Fruit fly (Drosophila melanogaster) whole organism, embryonic: ENCODE data around the gene Zip89B.

Experiments used
- Aef1 ChIP-seq: fragments of 200-800 bp; sonication (Bioruptor generic); IDR thresholded peaks from 3 replicates; pipeline ENCODE4 v1.3.6; 2022; ENCODE audit warnings: missing biosample characterization, missing genetic modification characterization
- Awh ChIP-seq: fragments of 200-800 bp; sonication (Bioruptor generic); IDR thresholded peaks from 2 replicates; pipeline ENCODE4, ENCODE4 v1.3.6; 2022; ENCODE audit warnings: missing biosample characterization, missing genetic modification characterization
- B-H2 ChIP-seq: fragments of 200-800 bp; sonication (Bioruptor generic); optimal IDR thresholded peaks from 2 replicates; lab custom pipeline; 2018; ENCODE audit warnings: missing biosample characterization, mild to moderate bottlenecking, missing genetic modification characterization
- CG10147 ChIP-seq: fragments of 200-800 bp; sonication (Bioruptor generic); optimal IDR thresholded peaks from 2 replicates; lab custom pipeline; 2019; ENCODE audit warnings: missing biosample characterization, mild to moderate bottlenecking, missing genetic modification characterization, moderate library complexity
- CG10209 ChIP-seq: fragments of 200-800 bp; sonication (Bioruptor generic); optimal IDR thresholded peaks from 3 replicates; lab custom pipeline; 2017; ENCODE audit warnings: missing biosample characterization, mild to moderate bottlenecking, missing genetic modification characterization, missing genetic modification reagents
- CG11398 ChIP-seq: fragments of 200-800 bp; sonication (Bioruptor generic); optimal IDR thresholded peaks from 2 replicates; lab custom pipeline; 2016; ENCODE audit warnings: missing biosample characterization, missing genetic modification characterization
- CG11560 ChIP-seq: fragments of 200-800 bp; sonication (Bioruptor generic); IDR thresholded peaks from 3 replicates; pipeline ENCODE4 v1.3.6; 2022; ENCODE audit warnings: missing biosample characterization, missing genetic modification characterization
- CG11723 ChIP-seq: fragments of 200-800 bp; sonication (Bioruptor generic); optimal IDR thresholded peaks from 2 replicates; lab custom pipeline; 2017; ENCODE audit warnings: missing biosample characterization, mild to moderate bottlenecking, missing genetic modification characterization
- CG12071 ChIP-seq: fragments of 200-800 bp; sonication (Bioruptor generic); optimal IDR thresholded peaks from 3 replicates; lab custom pipeline; 2018; ENCODE audit warnings: missing biosample characterization, mild to moderate bottlenecking, missing genetic modification characterization
- CG12219 ChIP-seq: fragments of 200-800 bp; sonication (Bioruptor generic); optimal IDR thresholded peaks from 3 replicates; lab custom pipeline; 2018; ENCODE audit warnings: missing biosample characterization, mild to moderate bottlenecking, missing genetic modification characterization
- CG13287 ChIP-seq: fragments of 200-800 bp; sonication (Bioruptor generic); IDR thresholded peaks from 2 replicates; pipeline ENCODE4 v1.3.6; 2022; ENCODE audit warnings: missing biosample characterization, missing genetic modification characterization; ENCODE audit not compliant: partially characterized antibody
- CG14441 ChIP-seq: fragments of 200-800 bp; sonication (Bioruptor generic); IDR thresholded peaks from 2 replicates; pipeline ENCODE4 v1.3.6; 2022; ENCODE audit warnings: missing biosample characterization, missing genetic modification characterization
- CG17802 ChIP-seq: fragments of 200-800 bp; sonication (Bioruptor generic); optimal IDR thresholded peaks from 2 replicates; lab custom pipeline; 2018; ENCODE audit warnings: missing biosample characterization, mild to moderate bottlenecking, missing genetic modification characterization, moderate library complexity
- CG2199 ChIP-seq: fragments of 200-800 bp; sonication (Bioruptor generic); IDR thresholded peaks from 3 replicates; pipeline ENCODE4 v1.3.6; 2022; ENCODE audit warnings: missing biosample characterization, missing genetic modification characterization
- CG2202 ChIP-seq: fragments of 200-800 bp; sonication (Bioruptor generic); optimal IDR thresholded peaks from 2 replicates; lab custom pipeline; 2018; ENCODE audit warnings: missing biosample characterization, mild to moderate bottlenecking, missing genetic modification characterization
- CG3407 ChIP-seq: fragments of 200-800 bp; sonication (Bioruptor generic); optimal IDR thresholded peaks from 2 replicates; lab custom pipeline; 2018; ENCODE audit warnings: missing biosample characterization, mild to moderate bottlenecking, missing genetic modification characterization
- CG3995 ChIP-seq: fragments of 200-800 bp; sonication (Bioruptor generic); optimal IDR thresholded peaks from 3 replicates; lab custom pipeline; 2016; ENCODE audit warnings: missing biosample characterization, missing genetic modification characterization
- CG4360 ChIP-seq: fragments of 200-800 bp; sonication (Bioruptor generic); IDR thresholded peaks from 2 replicates; pipeline ENCODE4 v1.3.6; 2022; ENCODE audit warnings: missing biosample characterization, missing genetic modification characterization
- CG4424 ChIP-seq: fragments of 200-800 bp; sonication (Bioruptor generic); optimal IDR thresholded peaks from 3 replicates; lab custom pipeline; 2016; ENCODE audit warnings: missing biosample characterization, missing genetic modification characterization
- CG6791 ChIP-seq: fragments of 200-800 bp; sonication (Bioruptor generic); IDR thresholded peaks from 3 replicates; pipeline ENCODE4 v1.3.6; 2022; ENCODE audit warnings: missing biosample characterization, missing genetic modification characterization; ENCODE audit not compliant: partially characterized antibody
- CG7271 ChIP-seq: fragments of 200-800 bp; sonication (Bioruptor generic); optimal IDR thresholded peaks from 2 replicates; lab custom pipeline; 2018; ENCODE audit warnings: missing biosample characterization, mild to moderate bottlenecking, missing genetic modification characterization, moderate library complexity
- CG7928 ChIP-seq: fragments of 200-800 bp; sonication (Bioruptor generic); optimal IDR thresholded peaks from 2 replicates; lab custom pipeline; 2017; ENCODE audit warnings: missing biosample characterization, mild to moderate bottlenecking, missing genetic modification characterization
- Doc3 ChIP-seq: fragments of 200-800 bp; sonication (Bioruptor generic); IDR thresholded peaks from 3 replicates; pipeline ENCODE4 v1.3.6; 2022; ENCODE audit warnings: missing biosample characterization, missing genetic modification characterization; ENCODE audit not compliant: partially characterized antibody
- Fer2 ChIP-seq: fragments of 200-800 bp; sonication (Bioruptor generic); optimal IDR thresholded peaks from 2 replicates; lab custom pipeline; 2018; ENCODE audit warnings: missing biosample characterization, mild to moderate bottlenecking, missing genetic modification characterization, moderate library complexity
- H15 ChIP-seq: fragments of 200-800 bp; sonication (Bioruptor generic); IDR thresholded peaks from 3 replicates; pipeline ENCODE4 v1.3.6; 2022; ENCODE audit warnings: missing biosample characterization, missing genetic modification characterization
- Lhr ChIP-seq: fragments of 200-800 bp; sonication (Bioruptor generic); optimal IDR thresholded peaks from 3 replicates; lab custom pipeline; 2017; ENCODE audit warnings: mild to moderate bottlenecking, missing biosample characterization, missing genetic modification reagents, missing genetic modification characterization
- NC2α ChIP-seq: fragments of 200-800 bp; sonication (Bioruptor generic); optimal IDR thresholded peaks from 2 replicates; lab custom pipeline; 2016; ENCODE audit warnings: missing biosample characterization, missing genetic modification characterization
- NFAT ChIP-seq: fragments of 200-800 bp; sonication (Bioruptor generic); IDR thresholded peaks from 2 replicates; pipeline ENCODE4 v1.3.6; 2022; ENCODE audit warnings: missing biosample characterization, missing genetic modification characterization
- dan ChIP-seq: fragments of 200-800 bp; sonication (Bioruptor generic); IDR thresholded peaks from 2 replicates; pipeline ENCODE4 v1.3.6; 2022; ENCODE audit warnings: missing biosample characterization, missing genetic modification characterization
- dysf ChIP-seq: fragments of 200-800 bp; sonication (Bioruptor generic); IDR thresholded peaks from 3 replicates; pipeline ENCODE4 v1.3.6; 2022; ENCODE audit warnings: missing biosample characterization, missing genetic modification characterization
- eve ChIP-seq, 2 experiments: fragments of >200 bp; optimal IDR thresholded peaks; 2 replicates each; lab custom pipeline; 2017; ENCODE audit warnings: missing biosample characterization in 2 of 2, missing genetic modification characterization in 2 of 2
- ewg ChIP-seq: fragments of 200-800 bp; sonication (Bioruptor generic); optimal IDR thresholded peaks from 3 replicates; lab custom pipeline; 2017; ENCODE audit warnings: mild to moderate bottlenecking, missing biosample characterization, missing genetic modification reagents, missing genetic modification characterization
- ftz-f1 ChIP-seq: fragments of 200-800 bp; sonication (Bioruptor generic); optimal IDR thresholded peaks from 2 replicates; lab custom pipeline; 2016; ENCODE audit warnings: missing biosample characterization, missing genetic modification characterization
- gt ChIP-seq: fragments of 200-800 bp; sonication (Bioruptor generic); IDR thresholded peaks from 2 replicates; pipeline ENCODE4 v1.3.6; 2022; ENCODE audit warnings: missing biosample characterization, missing genetic modification characterization
- hkb ChIP-seq, 2 experiments: fragments of 200-800 bp in 1 of 2; fragments of >200 bp in 1 of 2; sonication (Bioruptor generic) in 1 of 2; IDR thresholded peaks in 1 of 2; optimal IDR thresholded peaks in 1 of 2; 2 replicates each; pipeline versions ENCODE4 v1.3.6 to Lab custom; 2017 to 2022; ENCODE audit warnings: missing biosample characterization in 1 of 2, missing genetic modification characterization in 1 of 2
- insv ChIP-seq, 2 experiments: fragments of 200-800 bp; sonication (Bioruptor generic); optimal IDR thresholded peaks; 3 replicates each; lab custom pipeline; 2016 to 2018; ENCODE audit warnings: missing biosample characterization in 2 of 2, missing genetic modification characterization in 2 of 2
- inv ChIP-seq: fragments of 200-800 bp; sonication (Bioruptor generic); IDR thresholded peaks from 2 replicates; pipeline ENCODE4 v1.3.6; 2022; ENCODE audit warnings: missing biosample characterization, missing genetic modification characterization; ENCODE audit not compliant: partially characterized antibody
- kni ChIP-seq: fragments of 200-800 bp; sonication (Bioruptor generic); optimal IDR thresholded peaks from 3 replicates; lab custom pipeline; 2017; ENCODE audit warnings: mild to moderate bottlenecking, missing biosample characterization, missing genetic modification reagents, missing genetic modification characterization
- lab ChIP-seq: fragments of 200-800 bp; sonication (Bioruptor generic); optimal IDR thresholded peaks from 3 replicates; lab custom pipeline; 2017; ENCODE audit warnings: missing biosample characterization, missing genetic modification characterization, mild to moderate bottlenecking, moderate library complexity, missing genetic modification reagents
- lov ChIP-seq, 2 experiments: fragments of 200-800 bp in 1 of 2; fragments of >200 bp in 1 of 2; sonication (Bioruptor generic) in 1 of 2; IDR thresholded peaks in 1 of 2; optimal IDR thresholded peaks in 1 of 2; 2 replicates in 1 of 2; 3 replicates in 1 of 2; pipeline versions ENCODE4 v1.3.6 to Lab custom; 2017 to 2022; ENCODE audit warnings: missing biosample characterization in 1 of 2, missing genetic modification characterization in 1 of 2
- otp ChIP-seq: fragments of 200-800 bp; sonication (Bioruptor generic); IDR thresholded peaks from 3 replicates; pipeline ENCODE4, ENCODE4 v1.3.6; 2022; ENCODE audit warnings: missing biosample characterization, missing genetic modification characterization
- pum ChIP-seq: fragments of 200-800 bp; sonication (Bioruptor generic); optimal IDR thresholded peaks from 2 replicates; lab custom pipeline; 2016; ENCODE audit warnings: missing biosample characterization, missing genetic modification characterization
- run ChIP-seq: fragments of 200-800 bp; sonication (Bioruptor generic); optimal IDR thresholded peaks from 3 replicates; lab custom pipeline; 2018; ENCODE audit warnings: missing biosample characterization, mild to moderate bottlenecking, missing genetic modification characterization
- salm ChIP-seq: fragments of 200-800 bp; sonication (Bioruptor generic); optimal IDR thresholded peaks from 2 replicates; lab custom pipeline; 2018; ENCODE audit warnings: missing biosample characterization, mild to moderate bottlenecking, missing genetic modification characterization
- slou ChIP-seq: fragments of 200-800 bp; sonication (Bioruptor generic); optimal IDR thresholded peaks from 3 replicates; lab custom pipeline; 2016; ENCODE audit warnings: missing biosample characterization, missing genetic modification characterization
- slp2 ChIP-seq: fragments of 200-800 bp; sonication (Bioruptor generic); optimal IDR thresholded peaks from 2 replicates; lab custom pipeline; 2016; ENCODE audit warnings: missing biosample characterization, missing genetic modification characterization
- sr ChIP-seq: fragments of 200-800 bp; sonication (Bioruptor generic); IDR thresholded peaks from 3 replicates; pipeline ENCODE4 v1.3.6; 2022; ENCODE audit warnings: missing biosample characterization, missing genetic modification characterization
- tgo ChIP-seq: fragments of 200-800 bp; sonication (Bioruptor generic); IDR thresholded peaks from 3 replicates; pipeline ENCODE4 v1.3.6; 2022; ENCODE audit warnings: missing biosample characterization, missing genetic modification characterization
- unpg ChIP-seq: fragments of 200-800 bp; sonication (Bioruptor generic); optimal IDR thresholded peaks from 3 replicates; lab custom pipeline; 2018; ENCODE audit warnings: missing biosample characterization, mild to moderate bottlenecking, missing genetic modification characterization, moderate library complexity

The Zip89B gene

dm6 chr3R:16341817-16342374 is 36.3 kb downstream of the Zip89B start, which contains the start of the genes SF2 and pad (continued):
- TF ChIP-seq hkb (optimal IDR thresholded peaks at IDR 0.05; lab: Kevin White, UChicago) (no peak), hkb (GFP tag; IDR thresholded peaks at IDR 0.05; lab: Robert Waterston, UW) (peak; percentile 51), gt (GFP tag; lab: Robert Waterston, UW) (no peak), CG17802 (tag; lab: Kevin White, UChicago) (no peak), CG4424 (GFP tag; lab: Kevin White, UChicago) (peak; percentile 83), slou (GFP tag; lab: Kevin White, UChicago) (peak; percentile 52), CG2199 (no peak), CG7928 (no peak), CG10147 (GFP tag; lab: Kevin White, UChicago) (peak; percentile 87), CG6791 (GFP tag; lab: Robert Waterston, UW) (peak; percentile 80), CG13287 (GFP tag; lab: Robert Waterston, UW) (peak; percentile 96), lab (GFP tag; lab: Kevin White, UChicago) (peak; percentile 79), CG11723 (GFP tag; lab: Kevin White, UChicago) (peak; percentile 54), B-H2 (GFP tag; lab: Kevin White, UChicago) (peak; percentile 84), unpg (GFP tag; lab: Kevin White, UChicago) (peak; percentile 52), NFAT (GFP tag; lab: Robert Waterston, UW) (peak; percentile 68), Lhr (GFP tag; lab: Kevin White, UChicago) (peak; percentile 52), ewg (GFP tag; lab: Kevin White, UChicago) (peak; percentile 87), sr (GFP tag; lab: Robert Waterston, UW) (no peak), Aef1 (GFP tag; lab: Robert Waterston, UW) (peak; percentile 82; the same call in 2 of the 3 replicates), CG7271 (tag; lab: Kevin White, UChicago) (peak; percentile 29), CG10209 (GFP tag; lab: Kevin White, UChicago) (peak; percentile 71), run (peak; percentile 51), otp (GFP tag; lab: Robert Waterston, UW) (no peak; the same call in 2 of the 3 replicates), CG12071 (no peak), ftz-f1 (peak; percentile 10), CG3407 (peak; percentile 39), CG11560 (tag; lab: Robert Waterston, UW) (peak; percentile 52; the same call in 1 of the 3 replicates), CG3995 (GFP tag; lab: Kevin White, UChicago) (peak; percentile 62), pum (GFP tag; lab: Kevin White, UChicago) (peak; percentile 72), insv (GFP tag; optimal IDR thresholded peaks at IDR 0.05; lab: Kevin White, UChicago) (peak in 1 of 2 experiments; percentile 65), CG4360 (GFP tag; lab: Robert Waterston, UW) (no peak), CG2202 (peak; percentile 59), slp2 (GFP tag; lab: Kevin White, UChicago) (peak; percentile 69), dysf (GFP tag; lab: Robert Waterston, UW) (peak; percentile 73), kni (GFP tag; lab: Kevin White, UChicago) (peak; percentile 68), NC2α (peak; percentile 51), CG12219 (GFP tag; lab: Kevin White, UChicago) (no peak), CG14441 (peak; percentile 70), dan (GFP tag; lab: Robert Waterston, UW) (no peak), tgo (GFP tag; lab: Robert Waterston, UW) (peak; percentile 73), salm (peak; percentile 36), lov (optimal IDR thresholded peaks at IDR 0.05; lab: Kevin White, UChicago) (no peak), lov (GFP tag; IDR thresholded peaks at IDR 0.05; lab: Robert Waterston, UW) (no peak), Doc3 (peak; percentile 95), CG11398 (GFP tag; lab: Kevin White, UChicago) (peak; percentile 54), H15 (GFP tag; lab: Robert Waterston, UW) (peak; percentile 51; the same call in 2 of the 3 replicates), Awh (GFP tag; lab: Robert Waterston, UW) (peak; percentile 41; the same call in 1 of the 2 replicates), eve (GFP tag; optimal IDR thresholded peaks at IDR 0.05; lab: Kevin White, UChicago) (no peak), Fer2 (tag; lab: Kevin White, UChicago) (peak; percentile 70), inv (peak; percentile 95)
